Worm (Caenorhabditis elegans) whole organism, L3 larva: Measurements from ENCODE around the gene tor-1.
A peak's percentile ranks its signal among the peaks of the same experiment; 100 is the strongest.

Experiments
- ZK546.5 ChIP-seq: sonication (generic microtip); optimal IDR thresholded peaks from 2 replicates; lab custom pipeline; 2017; ENCODE audit warnings: missing biosample characterization, missing genetic modification characterization
- ceh-16 ChIP-seq: sonication (generic microtip); optimal IDR thresholded peaks from 2 replicates; lab custom pipeline; 2017; ENCODE audit warnings: missing biosample characterization, missing genetic modification characterization
- elt-2 ChIP-seq: sonication (generic microtip); optimal IDR thresholded peaks from 2 replicates; lab custom pipeline; 2016; ENCODE audit warnings: missing genetic modification reagents, mild to moderate bottlenecking, missing genetic modification characterization, missing compliant biosample characterization
- eor-1 ChIP-seq, 2 experiments: fragments of 150-350 bp; optimal IDR thresholded peaks; 2 replicates each; lab custom pipeline; 2014 to 2018; ENCODE audit warnings: missing biosample characterization in 2 of 2, missing genetic modification characterization in 2 of 2
- jun-1 ChIP-seq: fragments of 150-350 bp; optimal IDR thresholded peaks from 2 replicates; lab custom pipeline; 2014; ENCODE audit warnings: missing biosample characterization, missing genetic modification reagents, missing genetic modification characterization
- lin-15B ChIP-seq: fragments of 150-350 bp; optimal IDR thresholded peaks from 2 replicates; lab custom pipeline; 2014; ENCODE audit warnings: missing biosample characterization, missing genetic modification characterization
- lsy-12 ChIP-seq: sonication (generic microtip); optimal IDR thresholded peaks from 2 replicates; lab custom pipeline; 2016; ENCODE audit warnings: mild to moderate bottlenecking, missing genetic modification characterization, missing compliant biosample characterization
- nhr-25 ChIP-seq: sonication (generic microtip); optimal IDR thresholded peaks from 2 replicates; lab custom pipeline; 2017; ENCODE audit warnings: missing biosample characterization, missing genetic modification characterization
- pqm-1 ChIP-seq: fragments of 150-350 bp; optimal IDR thresholded peaks from 2 replicates; lab custom pipeline; 2017; ENCODE audit warnings: missing biosample characterization, missing genetic modification characterization, inconsistent platforms
- unc-39 ChIP-seq: sonication (generic microtip); optimal IDR thresholded peaks from 4 replicates; lab custom pipeline; 2017; ENCODE audit warnings: missing biosample characterization, missing genetic modification characterization

tor-1 gene

DNA sequence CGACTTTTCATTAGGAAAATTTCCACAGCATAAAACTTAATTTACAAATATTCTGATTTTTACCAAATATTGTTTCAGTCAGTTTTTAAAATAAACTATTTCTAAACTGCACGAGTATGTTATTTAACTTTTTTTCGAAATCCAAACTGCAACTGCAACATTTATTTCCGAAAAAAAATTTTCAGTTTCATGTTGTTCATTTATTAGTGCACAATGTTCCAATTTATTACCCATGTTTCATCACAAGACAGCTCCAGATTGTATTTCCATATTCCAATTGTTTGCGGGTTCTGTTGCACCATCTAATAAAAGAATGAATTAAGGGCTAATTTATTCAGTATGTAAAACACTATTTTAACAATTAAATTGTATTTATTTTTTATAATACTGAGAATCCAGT is 44.0 kb downstream of the tor-1 start:
- no peak for TF ChIP-seq jun-1 (tag; lab: Kevin White, UChicago)
- TF ChIP-seq unc-39 (tag; lab: Kevin White, UChicago) = no peak
- TF ChIP-seq nhr-25 (tag; lab: Kevin White, UChicago) = no peak
- no peak for TF ChIP-seq ceh-16 (tag; lab: Kevin White, UChicago)
- no peak for TF ChIP-seq lin-15B
- no peak for TF ChIP-seq eor-1 (tag; optimal IDR thresholded peaks at IDR 0.05; lab: Kevin White, UChicago)

DNA sequence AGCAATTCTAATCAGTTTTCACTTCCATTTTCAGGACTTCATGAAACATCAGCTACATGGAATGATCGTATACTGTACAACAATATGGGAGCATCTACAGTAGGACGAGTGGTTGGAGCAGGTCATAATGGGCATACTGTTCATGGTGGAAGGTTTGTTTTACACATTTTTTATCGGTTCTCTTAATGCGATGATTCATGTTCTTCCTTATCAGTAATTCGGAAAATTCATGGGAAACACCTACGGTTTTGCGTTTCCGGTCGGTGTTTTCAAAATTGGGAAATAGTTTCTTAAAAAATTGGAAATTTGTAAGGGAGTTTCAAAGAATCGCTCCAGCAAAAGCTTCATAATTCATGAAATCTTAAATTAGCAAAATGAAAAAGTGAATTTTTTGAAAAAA is 44.8 kb downstream of the tor-1 start:
- peak; percentile 46 for TF ChIP-seq elt-2 (tag; lab: Kevin White, UChicago)
- no peak for TF ChIP-seq ZK546.5 (tag; lab: Kevin White, UChicago)
- TF ChIP-seq lsy-12 (tag; lab: Kevin White, UChicago) = no peak
- TF ChIP-seq pqm-1 (tag; lab: Kevin White, UChicago) = peak; percentile 45
